Worm (Caenorhabditis elegans) whole organism, L1 larva: ENCODE results near the gene catp-8.

Source experiments
- C04F5.9 ChIP-seq: sonication (generic microtip); optimal IDR thresholded peaks from 2 replicates; lab custom pipeline; 2016; ENCODE audit warnings: missing genetic modification characterization, missing compliant biosample characterization
- C16A3.4 ChIP-seq: fragments of 150-350 bp; optimal IDR thresholded peaks from 2 replicates; lab custom pipeline; 2014; ENCODE audit warnings: missing biosample characterization, missing genetic modification characterization
- C34B4.2 ChIP-seq: sonication (generic microtip); optimal IDR thresholded peaks from 2 replicates; lab custom pipeline; 2017; ENCODE audit warnings: mild to moderate bottlenecking, missing genetic modification characterization, missing compliant biosample characterization
- F16B12.6 ChIP-seq: fragments of 150-350 bp; optimal IDR thresholded peaks from 2 replicates; lab custom pipeline; 2014; ENCODE audit warnings: missing biosample characterization, missing genetic modification characterization
- alr-1 ChIP-seq: fragments of 200-800 bp; sonication (Bioruptor generic); optimal IDR thresholded peaks from 2 replicates; lab custom pipeline; 2018; ENCODE audit warnings: borderline replicate concordance, mild to moderate bottlenecking, missing genetic modification characterization, missing compliant biosample characterization
- ama-1 ChIP-seq: fragments of 150-350 bp; optimal IDR thresholded peaks from 2 replicates; lab custom pipeline; 2014
- ceh-63 ChIP-seq: fragments of 200-800 bp; sonication (Bioruptor generic); optimal IDR thresholded peaks from 2 replicates; lab custom pipeline; 2018; ENCODE audit warnings: mild to moderate bottlenecking, missing genetic modification characterization, missing compliant biosample characterization
- ceh-8 ChIP-seq: fragments of 200-800 bp; sonication (Bioruptor generic); optimal IDR thresholded peaks from 2 replicates; lab custom pipeline; 2018; ENCODE audit warnings: mild to moderate bottlenecking, missing genetic modification characterization, moderate library complexity, missing compliant biosample characterization
- ceh-88 ChIP-seq: fragments of 200-800 bp; sonication (Bioruptor generic); IDR thresholded peaks from 2 replicates; pipeline ENCODE4 v1.3.6; 2022; ENCODE audit warnings: missing genetic modification characterization, missing compliant biosample characterization
- ces-1 ChIP-seq: fragments of 150-350 bp; optimal IDR thresholded peaks from 2 replicates; lab custom pipeline; 2014; ENCODE audit warnings: missing biosample characterization, missing genetic modification reagents, missing genetic modification characterization
- efl-1 ChIP-seq, 4 experiments: fragments of 150-350 bp; optimal IDR thresholded peaks in 3 of 4; peaks in 1 of 4; 1 replicate in 1 of 4; 2 replicates in 3 of 4; lab custom pipeline; 2014; ENCODE audit warnings: missing biosample characterization in 2 of 4, missing genetic modification characterization in 2 of 4, missing genetic modification reagents in 2 of 4
- efl-3 ChIP-seq: fragments of 200-800 bp; sonication (Bioruptor generic); optimal IDR thresholded peaks from 2 replicates; lab custom pipeline; 2018; ENCODE audit warnings: mild to moderate bottlenecking, missing genetic modification characterization, missing compliant biosample characterization
- egl-27 ChIP-seq, 2 experiments: fragments of 150-350 bp in 1 of 2; sonication (generic microtip); optimal IDR thresholded peaks; 3 replicates each; lab custom pipeline; 2017 to 2018; ENCODE audit warnings: missing biosample characterization in 2 of 2, missing genetic modification characterization in 2 of 2, missing genetic modification reagents in 2 of 2
- fkh-8 ChIP-seq: sonication (generic microtip); optimal IDR thresholded peaks from 2 replicates; lab custom pipeline; 2016; ENCODE audit warnings: mild to moderate bottlenecking, missing genetic modification characterization, missing compliant biosample characterization
- fos-1 ChIP-seq: fragments of 150-350 bp; optimal IDR thresholded peaks from 2 replicates; lab custom pipeline; 2014; ENCODE audit warnings: missing biosample characterization, missing genetic modification characterization
- grh-1 ChIP-seq: fragments of 200-800 bp; sonication (Bioruptor generic); IDR thresholded peaks from 2 replicates; pipeline ENCODE4 v1.3.6; 2022; ENCODE audit warnings: missing genetic modification reagents, missing genetic modification characterization, missing compliant biosample characterization
- hlh-17 ChIP-seq: fragments of 200-800 bp; sonication (Bioruptor generic); optimal IDR thresholded peaks from 2 replicates; lab custom pipeline; 2018; ENCODE audit warnings: missing genetic modification characterization, mild to moderate bottlenecking, missing compliant biosample characterization, moderate library complexity, borderline replicate concordance
- hpl-2 ChIP-seq: fragments of 150-350 bp; optimal IDR thresholded peaks from 2 replicates; lab custom pipeline; 2014; ENCODE audit warnings: missing biosample characterization, missing genetic modification reagents, missing genetic modification characterization
- irx-1 ChIP-seq: sonication (generic microtip); optimal IDR thresholded peaks from 2 replicates; lab custom pipeline; 2016; ENCODE audit warnings: missing genetic modification characterization, missing compliant biosample characterization
- lin-13 ChIP-seq: fragments of 150-350 bp; optimal IDR thresholded peaks from 2 replicates; lab custom pipeline; 2014; ENCODE audit warnings: missing biosample characterization, missing genetic modification reagents, missing genetic modification characterization
- lin-14 ChIP-seq: fragments of 200-800 bp; sonication (Bioruptor generic); optimal IDR thresholded peaks from 2 replicates; lab custom pipeline; 2018; ENCODE audit warnings: mild to moderate bottlenecking, missing genetic modification characterization, moderate library complexity, missing compliant biosample characterization
- lin-35 ChIP-seq, 2 experiments: fragments of 150-350 bp; optimal IDR thresholded peaks; 2 replicates each; lab custom pipeline; 2014; ENCODE audit warnings: missing biosample characterization in 2 of 2, missing genetic modification characterization in 2 of 2, missing genetic modification reagents in 2 of 2
- lin-39 ChIP-seq: fragments of 150-350 bp; optimal IDR thresholded peaks from 2 replicates; lab custom pipeline; 2014; ENCODE audit warnings: missing biosample characterization, missing genetic modification reagents, missing genetic modification characterization
- lir-3 ChIP-seq: sonication (generic microtip); optimal IDR thresholded peaks from 2 replicates; lab custom pipeline; 2016; ENCODE audit warnings: mild to moderate bottlenecking, missing genetic modification characterization, moderate library complexity, missing compliant biosample characterization; ENCODE audit not compliant: poor library complexity
- lsy-2 ChIP-seq, 2 experiments: fragments of 150-350 bp; optimal IDR thresholded peaks; 2 replicates each; lab custom pipeline; 2014; ENCODE audit warnings: missing biosample characterization in 2 of 2, missing genetic modification characterization in 2 of 2
- mab-9 ChIP-seq: fragments of 200-800 bp; sonication (Bioruptor generic); IDR thresholded peaks from 2 replicates; pipeline ENCODE4 v1.3.6; 2022; ENCODE audit warnings: missing genetic modification reagents, missing genetic modification characterization, missing compliant biosample characterization
- mef-2 ChIP-seq: fragments of 150-350 bp; optimal IDR thresholded peaks from 2 replicates; lab custom pipeline; 2014; ENCODE audit warnings: missing biosample characterization, missing genetic modification characterization
- mep-1 ChIP-seq: fragments of 150-350 bp; optimal IDR thresholded peaks from 2 replicates; lab custom pipeline; 2014; ENCODE audit warnings: missing biosample characterization, missing genetic modification characterization
- nhr-20 ChIP-seq: sonication (generic microtip); optimal IDR thresholded peaks from 2 replicates; lab custom pipeline; 2016; ENCODE audit warnings: mild to moderate bottlenecking, missing genetic modification characterization, missing compliant biosample characterization
- nhr-28 ChIP-seq: fragments of 150-350 bp; optimal IDR thresholded peaks from 2 replicates; lab custom pipeline; 2014; ENCODE audit warnings: missing biosample characterization, missing genetic modification characterization
- nhr-47 ChIP-seq: sonication (generic microtip); optimal IDR thresholded peaks from 2 replicates; lab custom pipeline; 2016; ENCODE audit warnings: mild to moderate bottlenecking, missing genetic modification characterization, moderate library complexity, missing compliant biosample characterization
- nhr-71 ChIP-seq: sonication (generic microtip); optimal IDR thresholded peaks from 2 replicates; lab custom pipeline; 2016; ENCODE audit warnings: mild to moderate bottlenecking, missing genetic modification characterization, moderate library complexity, missing compliant biosample characterization
- pag-3 ChIP-seq: sonication (generic microtip); optimal IDR thresholded peaks from 2 replicates; lab custom pipeline; 2017; ENCODE audit warnings: missing genetic modification characterization, mild to moderate bottlenecking, missing compliant biosample characterization, antibody characterized with exemption, borderline replicate concordance; ENCODE audit not compliant: insufficient read depth
- rnt-1 ChIP-seq: sonication (generic microtip); optimal IDR thresholded peaks from 2 replicates; lab custom pipeline; 2016; ENCODE audit warnings: mild to moderate bottlenecking, missing genetic modification characterization, moderate library complexity, missing compliant biosample characterization
- snu-23 ChIP-seq: sonication (generic microtip); optimal IDR thresholded peaks from 2 replicates; lab custom pipeline; 2016; ENCODE audit warnings: missing genetic modification characterization, missing compliant biosample characterization
- sptf-1 ChIP-seq: fragments of 150-350 bp; optimal IDR thresholded peaks from 2 replicates; lab custom pipeline; 2014; ENCODE audit warnings: missing biosample characterization, missing genetic modification characterization
- sup-37 ChIP-seq: fragments of 200-800 bp; sonication (Bioruptor generic); optimal IDR thresholded peaks from 2 replicates; lab custom pipeline; 2018; ENCODE audit warnings: mild to moderate bottlenecking, missing genetic modification characterization, missing compliant biosample characterization
- tbx-2 ChIP-seq: sonication (generic microtip); optimal IDR thresholded peaks from 2 replicates; lab custom pipeline; 2016; ENCODE audit warnings: missing genetic modification characterization, missing compliant biosample characterization
- tlp-1 ChIP-seq: fragments of 150-350 bp; optimal IDR thresholded peaks from 2 replicates; lab custom pipeline; 2014; ENCODE audit warnings: missing biosample characterization, missing genetic modification characterization
- unc-30 ChIP-seq: sonication (generic microtip); optimal IDR thresholded peaks from 2 replicates; lab custom pipeline; 2017; ENCODE audit warnings: missing biosample characterization, missing genetic modification characterization
- unc-86 ChIP-seq: sonication (generic microtip); optimal IDR thresholded peaks from 2 replicates; lab custom pipeline; 2016; ENCODE audit warnings: missing genetic modification characterization, missing compliant biosample characterization
- vab-15 ChIP-seq: sonication (generic microtip); optimal IDR thresholded peaks from 2 replicates; lab custom pipeline; 2017; ENCODE audit warnings: missing genotype, mild to moderate bottlenecking, missing genetic modification characterization, missing compliant biosample characterization

catp-8 gene

ce11 chrIV:11433709-11434108 is 45.3 kb downstream of the catp-8 start (continued):
- TF ChIP-seq pag-3 (tag; lab: Kevin White, UChicago) (peak; percentile 59), snu-23 (GFP tag; lab: Kevin White, UChicago) (peak; percentile 79), tbx-2 (tag; lab: Kevin White, UChicago) (peak; percentile 71), lin-39 (no peak), alr-1 (tag; lab: Kevin White, UChicago) (no peak), sup-37 (GFP tag; lab: Kevin White, UChicago) (peak; percentile 17), unc-30 (tag; lab: Kevin White, UChicago) (no peak), lsy-2 (tag; optimal IDR thresholded peaks at IDR 0.05; lab: Kevin White, UChicago) (peak; percentile 76 to 84), mef-2 (tag; lab: Kevin White, UChicago) (peak; percentile 13), fkh-8 (tag; lab: Kevin White, UChicago) (peak; percentile 44), efl-1 (optimal IDR thresholded peaks at IDR 0.05; lab: Kevin White, UChicago) (peak; percentile 72), efl-1 (GFP tag; optimal IDR thresholded peaks at IDR 0.05 in 1 of 2; lab: Kevin White, UChicago) (peak; percentile 28 to 72), lin-13 (GFP tag; lab: Kevin White, UChicago) (peak; percentile 45), C04F5.9 (tag; lab: Kevin White, UChicago) (peak; percentile 43), hlh-17 (GFP tag; lab: Kevin White, UChicago) (no peak), nhr-71 (tag; lab: Kevin White, UChicago) (peak; percentile 86), ceh-63 (GFP tag; lab: Kevin White, UChicago) (no peak), C34B4.2 (no peak), sptf-1 (tag; lab: Kevin White, UChicago) (no peak), egl-27 (tag; optimal IDR thresholded peaks at IDR 0.05; lab: Kevin White, UChicago) (no peak), ces-1 (GFP tag; lab: Kevin White, UChicago) (no peak), irx-1 (tag; lab: Kevin White, UChicago) (peak; percentile 58), ceh-8 (GFP tag; lab: Kevin White, UChicago) (peak; percentile 27), efl-3 (GFP tag; lab: Kevin White, UChicago) (no peak), C16A3.4 (peak; percentile 38), unc-86 (tag; lab: Kevin White, UChicago) (peak; percentile 57), grh-1 (GFP tag; lab: Robert Waterston, UW) (no peak), vab-15 (tag; lab: Kevin White, UChicago) (no peak), F16B12.6 (tag; lab: Kevin White, UChicago) (peak; percentile 38), lir-3 (tag; lab: Kevin White, UChicago) (no peak), lin-35 (GFP tag; optimal IDR thresholded peaks at IDR 0.05; lab: Kevin White, UChicago) (peak; percentile 73 to 75), nhr-20 (tag; lab: Kevin White, UChicago) (peak; percentile 73), ama-1 (no peak), fos-1 (tag; lab: Kevin White, UChicago) (peak; percentile 21), ceh-88 (GFP tag; lab: Robert Waterston, UW) (no peak), hpl-2 (GFP tag; lab: Kevin White, UChicago) (no peak), nhr-47 (tag; lab: Kevin White, UChicago) (peak; percentile 80), rnt-1 (tag; lab: Kevin White, UChicago) (peak; percentile 87), tlp-1 (no peak), nhr-28 (no peak), mep-1 (tag; lab: Kevin White, UChicago) (peak; percentile 88), mab-9 (GFP tag; lab: Robert Waterston, UW) (no peak)

DNA sequence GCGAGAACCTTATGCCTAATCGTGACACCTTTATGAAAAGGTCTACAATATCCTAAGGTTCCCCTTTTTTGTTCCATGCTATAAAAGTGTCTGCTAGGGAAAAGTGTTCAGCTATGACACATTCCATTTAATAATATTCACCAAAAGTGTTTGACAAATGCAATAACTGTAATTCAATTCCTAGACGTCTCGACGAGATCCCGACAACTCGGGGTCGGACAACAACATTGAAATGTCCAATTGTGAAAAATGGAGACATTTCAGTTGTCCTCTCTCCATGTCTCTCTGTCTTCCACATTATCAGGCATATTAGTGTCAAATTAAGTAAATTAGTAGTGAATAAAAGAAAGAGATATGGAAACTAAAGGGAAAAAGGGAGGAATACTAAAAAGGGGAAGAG is 47.6 kb downstream of the catp-8 start:
- TF ChIP-seq lin-14 (GFP tag; lab: Kevin White, UChicago) (peak; percentile 30), C04F5.9 (tag; lab: Kevin White, UChicago) (no peak)
- TF ChIP-seq, all 84 proteins: peak for 1
